Fruit fly (Drosophila melanogaster): Measurements from ENCODE around the gene CG7560.

Gene CG7560

DNA sequence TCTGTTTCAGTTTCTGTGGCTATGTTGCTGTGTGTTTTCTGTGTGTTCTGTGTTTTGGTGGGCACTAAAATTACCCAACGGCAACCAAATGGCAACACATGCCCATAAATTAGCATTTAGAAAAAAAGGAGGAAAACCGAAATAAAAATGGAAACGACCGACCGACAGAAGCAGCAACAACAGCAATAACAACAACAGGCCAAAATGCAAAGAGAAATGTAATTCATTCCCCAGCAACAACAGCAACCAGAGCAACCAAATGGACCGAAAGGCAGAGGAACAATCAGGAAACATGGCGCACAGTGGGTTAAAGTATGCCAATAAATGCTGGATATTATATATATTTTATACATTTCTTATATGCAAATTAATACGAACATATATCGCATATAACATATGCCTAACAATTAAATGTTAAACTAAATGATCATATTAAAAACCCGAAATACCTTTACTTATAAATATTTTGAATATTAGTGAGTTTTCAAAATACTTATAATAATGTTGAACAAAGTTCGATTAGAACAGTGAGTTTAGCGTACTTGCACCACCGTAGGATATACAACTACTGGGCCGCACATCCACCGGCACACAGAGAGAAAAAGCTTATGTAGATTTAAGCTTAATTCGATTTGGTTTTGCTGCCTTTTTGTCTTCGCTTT is 35.9 kb upstream of the CG7560 start (continued):
- TF ChIP-seq nmo (GFP tag; optimal IDR thresholded peaks at IDR 0.05): peak; percentile 67
- TF ChIP-seq scrt (GFP tag; optimal IDR thresholded peaks at IDR 0.05): no peak
- TF ChIP-seq dati (GFP tag; IDR thresholded peaks at IDR 0.05): no peak
- no peak for TF ChIP-seq zf30C (GFP tag; optimal IDR thresholded peaks at IDR 0.05)
- TF ChIP-seq CG8765 (GFP tag; IDR thresholded peaks at IDR 0.05): no peak
- TF ChIP-seq lilli (GFP tag; optimal IDR thresholded peaks at IDR 0.05): peak; percentile 10
- TF ChIP-seq H15 (GFP tag; IDR thresholded peaks at IDR 0.05): no peak
- TF ChIP-seq Doc3 (GFP tag; IDR thresholded peaks at IDR 0.05; ENCODE audit: partially characterized antibody): no peak
- TF ChIP-seq pb (GFP tag; optimal IDR thresholded peaks at IDR 0.05): no peak
- no peak for TF ChIP-seq al (GFP tag; IDR thresholded peaks at IDR 0.05)
- no peak for TF ChIP-seq pan (optimal IDR thresholded peaks at IDR 0.05)
- TF ChIP-seq pan (GFP tag; optimal IDR thresholded peaks at IDR 0.05 in 1 of 2, IDR thresholded peaks at IDR 0.05 in 1 of 2): peak in 1 of 2 experiments; percentile 46
- TF ChIP-seq amos (GFP tag; IDR thresholded peaks at IDR 0.05; ENCODE audit: partially characterized antibody): no peak
- no peak for TF ChIP-seq CG10321 (GFP tag; IDR thresholded peaks at IDR 0.05)
- peak; percentile 62 for TF ChIP-seq CG13424 (tag; optimal IDR thresholded peaks at IDR 0.05)
- TF ChIP-seq CG8944 (GFP tag; optimal IDR thresholded peaks at IDR 0.05): no peak
- no peak for TF ChIP-seq abd-A (tag; optimal IDR thresholded peaks at IDR 0.05)
- no peak for TF ChIP-seq Elba2 (GFP tag; optimal IDR thresholded peaks at IDR 0.05)
- peak; percentile 10; the same call in 1 of the 3 replicates for TF ChIP-seq zfh1 (GFP tag; IDR thresholded peaks at IDR 0.05)
- TF ChIP-seq CG15601 (tag; optimal IDR thresholded peaks at IDR 0.05): peak; percentile 56
- TF ChIP-seq CG7372 (GFP tag; IDR thresholded peaks at IDR 0.05): no peak
- no peak for TF ChIP-seq sim (GFP tag; IDR thresholded peaks at IDR 0.05)
- peak; percentile 18 for TF ChIP-seq CG2202 (tag; optimal IDR thresholded peaks at IDR 0.05)
- TF ChIP-seq CG2199 (GFP tag; IDR thresholded peaks at IDR 0.05): peak; percentile 12; the same call in 1 of the 3 replicates
- TF ChIP-seq yki (optimal IDR thresholded peaks at IDR 0.05): no peak
- TF ChIP-seq Awh (GFP tag; IDR thresholded peaks at IDR 0.05): peak; percentile 42; the same call in 1 of the 2 replicates
- no peak for TF ChIP-seq disco-r (GFP tag; optimal IDR thresholded peaks at IDR 0.05)
- TF ChIP-seq esg (GFP tag; conservative IDR thresholded peaks at IDR 0.05): peak; percentile 39; the same call in 1 of the 2 replicates
- no peak for TF ChIP-seq CG13624 (GFP tag; optimal IDR thresholded peaks at IDR 0.05)
- TF ChIP-seq Oli (tag; optimal IDR thresholded peaks at IDR 0.05): peak; percentile 36
- TF ChIP-seq CG9932 (GFP tag; IDR thresholded peaks at IDR 0.05): no peak
- TF ChIP-seq ems (GFP tag; optimal IDR thresholded peaks at IDR 0.05): no peak
- no peak for TF ChIP-seq danr (GFP tag; IDR thresholded peaks at IDR 0.05)
- no peak for TF ChIP-seq ci (GFP tag; IDR thresholded peaks at IDR 0.05)
- no peak; the same call in 1 of the 2 replicates for TF ChIP-seq ssp (GFP tag; IDR thresholded peaks at IDR 0.05)
- peak in 1 of 2 experiments; percentile 5 for TF ChIP-seq chif (GFP tag; optimal IDR thresholded peaks at IDR 0.05)
- no peak for TF ChIP-seq CG6272 (GFP tag; IDR thresholded peaks at IDR 0.05)
- no peak for TF ChIP-seq Chrac-16 (GFP tag; optimal IDR thresholded peaks at IDR 0.05)
- TF ChIP-seq HLH54F (GFP tag; optimal IDR thresholded peaks at IDR 0.05): no peak
- no peak for TF ChIP-seq Hand (GFP tag; optimal IDR thresholded peaks at IDR 0.05)
- no peak for TF ChIP-seq CG7928 (GFP tag; optimal IDR thresholded peaks at IDR 0.05)
- TF ChIP-seq grau (tag; optimal IDR thresholded peaks at IDR 0.05): peak; percentile 67
- no peak for TF ChIP-seq ap (GFP tag; IDR thresholded peaks at IDR 0.05)
- TF ChIP-seq caup (GFP tag; optimal IDR thresholded peaks at IDR 0.05; ENCODE audit: severe bottlenecking): peak; percentile 8
- no peak for TF ChIP-seq Side (GFP tag; optimal IDR thresholded peaks at IDR 0.05)
- no peak for TF ChIP-seq CG17802 (tag; optimal IDR thresholded peaks at IDR 0.05)
- TF ChIP-seq Hmx (GFP tag; optimal IDR thresholded peaks at IDR 0.05): no peak
- TF ChIP-seq CG3726 (GFP tag; IDR thresholded peaks at IDR 0.05): 0 out of 3 replicates have a peak, but pooled peaks have one; percentile 46
- peak in 1 of 2 experiments; percentile 77 for TF ChIP-seq Hr51 (GFP tag; optimal IDR thresholded peaks at IDR 0.05)
- TF ChIP-seq kah (GFP tag; optimal IDR thresholded peaks at IDR 0.05): no peak
- TF ChIP-seq tup (GFP tag; optimal IDR thresholded peaks at IDR 0.05): no peak
